Fruit fly (Drosophila melanogaster): ENCODE data around the gene jumu.

The jumu gene

dm6 chr3R:10388128-10389026 lies 38.4 kb downstream of the jumu start, which contains the start of gene cwo (continued):
- TF ChIP-seq CG10209 (GFP tag; optimal IDR thresholded peaks at IDR 0.05), result peak; percentile 13
- no peak for TF ChIP-seq al (GFP tag; IDR thresholded peaks at IDR 0.05)
- TF ChIP-seq CG7372 (GFP tag; IDR thresholded peaks at IDR 0.05), result no peak
- TF ChIP-seq Vsx1 (GFP tag; optimal IDR thresholded peaks at IDR 0.05), result peak; percentile 60
- peak; percentile 76 for TF ChIP-seq kni (GFP tag; optimal IDR thresholded peaks at IDR 0.05)
- no peak for TF ChIP-seq Elba2 (GFP tag; optimal IDR thresholded peaks at IDR 0.05)
- TF ChIP-seq Hmr (GFP tag; optimal IDR thresholded peaks at IDR 0.05), result peak; percentile 12
- TF ChIP-seq Sin3A (optimal IDR thresholded peaks at IDR 0.05), result no peak
- TF ChIP-seq CG3726 (GFP tag; IDR thresholded peaks at IDR 0.05), result no peak
- TF ChIP-seq Deaf1 (tag; optimal IDR thresholded peaks at IDR 0.05), result peak; percentile 55
- peak; percentile 4 for TF ChIP-seq Spps (tag; optimal IDR thresholded peaks at IDR 0.05)
- TF ChIP-seq gro (GFP tag; optimal IDR thresholded peaks at IDR 0.05), result peak; percentile 41
- no peak for TF ChIP-seq ind (GFP tag; optimal IDR thresholded peaks at IDR 0.05)
- no peak for TF ChIP-seq CG34224 (GFP tag; IDR thresholded peaks at IDR 0.05; ENCODE audit: partially characterized antibody)
- peak; percentile 77 for TF ChIP-seq ATbp (GFP tag; optimal IDR thresholded peaks at IDR 0.05)
- TF ChIP-seq dpn (GFP tag; optimal IDR thresholded peaks at IDR 0.05), result no peak
- TF ChIP-seq bab2 (GFP tag; optimal IDR thresholded peaks at IDR 0.05), result peak; percentile 26
- no peak for TF ChIP-seq Atf6 (GFP tag; IDR thresholded peaks at IDR 0.05)
- TF ChIP-seq CG13624 (GFP tag; optimal IDR thresholded peaks at IDR 0.05), result peak; percentile 14
- TF ChIP-seq CG7745 (tag; optimal IDR thresholded peaks at IDR 0.05), result peak; percentile 2
- TF ChIP-seq CG9609 (GFP tag; optimal IDR thresholded peaks at IDR 0.05), result no peak
- peak; percentile 54 for TF ChIP-seq Hey (tag; optimal IDR thresholded peaks at IDR 0.05)
- TF ChIP-seq Mad (GFP tag; optimal IDR thresholded peaks at IDR 0.05), result no peak
- no peak for TF ChIP-seq disco-r (GFP tag; optimal IDR thresholded peaks at IDR 0.05)
- TF ChIP-seq CG8388 (GFP tag; optimal IDR thresholded peaks at IDR 0.05), result no peak
- TF ChIP-seq CG18619 (GFP tag; optimal IDR thresholded peaks at IDR 0.05), result peak; percentile 42
- TF ChIP-seq trh (GFP tag; optimal IDR thresholded peaks at IDR 0.05), result peak; percentile 1
- no peak for TF ChIP-seq sc (optimal IDR thresholded peaks at IDR 0.05)
- peak; percentile 21 for TF ChIP-seq sc (GFP tag; optimal IDR thresholded peaks at IDR 0.05)
- TF ChIP-seq nom (GFP tag; optimal IDR thresholded peaks at IDR 0.05), result peak; percentile 8
- peak; percentile 36 for TF ChIP-seq CG10543 (GFP tag; optimal IDR thresholded peaks at IDR 0.05)
- TF ChIP-seq CG2116 (GFP tag; optimal IDR thresholded peaks at IDR 0.05), result peak; percentile 5
- TF ChIP-seq bsh (GFP tag; optimal IDR thresholded peaks at IDR 0.05), result peak in 1 of 2 experiments; percentile 53
- TF ChIP-seq CG12942 (GFP tag; optimal IDR thresholded peaks at IDR 0.05), result no peak
- TF ChIP-seq CG18262 (tag; optimal IDR thresholded peaks at IDR 0.05), result peak; percentile 10
- peak; percentile 48 for TF ChIP-seq scrt (GFP tag; optimal IDR thresholded peaks at IDR 0.05)
- peak; percentile 8 for TF ChIP-seq CG4707 (GFP tag; optimal IDR thresholded peaks at IDR 0.05)
- TF ChIP-seq Asciz (GFP tag; optimal IDR thresholded peaks at IDR 0.05), result peak; percentile 65
- peak; percentile 14 for TF ChIP-seq CG2712 (tag; optimal IDR thresholded peaks at IDR 0.05)
- TF ChIP-seq hbn (GFP tag; IDR thresholded peaks at IDR 0.05; ENCODE audit: partially characterized antibody), result no peak
- no peak for TF ChIP-seq Aef1 (GFP tag; IDR thresholded peaks at IDR 0.05)
- peak; percentile 3 for TF ChIP-seq CG2875 (GFP tag; optimal IDR thresholded peaks at IDR 0.05)
- TF ChIP-seq tap (tag; optimal IDR thresholded peaks at IDR 0.05), result no peak
- TF ChIP-seq CG11723 (GFP tag; optimal IDR thresholded peaks at IDR 0.05), result no peak
- no peak for TF ChIP-seq CoRest (tag; optimal IDR thresholded peaks at IDR 0.05)
- no peak for TF ChIP-seq zen (tag; optimal IDR thresholded peaks at IDR 0.05)
- peak; percentile 12 for TF ChIP-seq CG17359 (tag; optimal IDR thresholded peaks at IDR 0.05)
- TF ChIP-seq eve (GFP tag; optimal IDR thresholded peaks at IDR 0.05), result peak in 1 of 2 experiments; percentile 85
